Fruit fly (Drosophila melanogaster) whole organism, wandering third instar larva: ENCODE measurements around the gene janA.
A peak's percentile ranks its signal among the peaks of the same experiment; 100 is the strongest.

Experiments used
- Abd-B ChIP-seq: fragments of >200 bp; optimal IDR thresholded peaks from 2 replicates; lab custom pipeline; 2017; ENCODE audit warnings: missing biosample characterization, missing genetic modification characterization
- CG32264 ChIP-seq: fragments of 200-800 bp; sonication (Bioruptor generic); optimal IDR thresholded peaks from 2 replicates; lab custom pipeline; 2016; ENCODE audit warnings: missing biosample characterization, missing genetic modification characterization
- CG9705 ChIP-seq: fragments of 200-800 bp; sonication (Bioruptor generic); optimal IDR thresholded peaks from 2 replicates; lab custom pipeline; 2018; ENCODE audit warnings: missing biosample characterization, mild to moderate bottlenecking, missing genetic modification characterization
- CrebA ChIP-seq: fragments of 200-800 bp; sonication (Bioruptor generic); optimal IDR thresholded peaks from 2 replicates; lab custom pipeline; 2016; ENCODE audit warnings: missing biosample characterization, mild to moderate bottlenecking, missing genetic modification characterization, borderline replicate concordance
- Dfd ChIP-seq: fragments of >200 bp; optimal IDR thresholded peaks from 2 replicates; lab custom pipeline; 2017; ENCODE audit warnings: missing biosample characterization, missing genetic modification characterization
- Dif ChIP-seq: fragments of 200-275, 200-300 bp; sonication (Bioruptor generic); optimal IDR thresholded peaks from 2 replicates; lab custom pipeline; 2018; ENCODE audit warnings: missing biosample characterization, missing genetic modification characterization; ENCODE audit not compliant: partially characterized antibody
- GATAd ChIP-seq: sonication (Bioruptor generic); optimal IDR thresholded peaks from 2 replicates; lab custom pipeline; 2016; ENCODE audit warnings: missing biosample characterization, missing genetic modification characterization
- HLH106 ChIP-seq: fragments of 200-800 bp; optimal IDR thresholded peaks from 3 replicates; lab custom pipeline; 2019; ENCODE audit warnings: missing biosample characterization, mild to moderate bottlenecking, missing genetic modification characterization, moderate library complexity
- Hnf4 ChIP-seq: fragments of 200-800 bp; sonication (Bioruptor generic); optimal IDR thresholded peaks from 2 replicates; lab custom pipeline; 2016; ENCODE audit warnings: missing biosample characterization, mild to moderate bottlenecking, missing genetic modification characterization
- Hr78 ChIP-seq: fragments of >200 bp; optimal IDR thresholded peaks from 2 replicates; lab custom pipeline; 2017; ENCODE audit warnings: missing biosample characterization, missing genetic modification characterization
- Hr83 ChIP-seq: fragments of 200-300 bp; sonication (Bioruptor generic); optimal IDR thresholded peaks from 2 replicates; lab custom pipeline; 2016; ENCODE audit warnings: missing biosample characterization, mild to moderate bottlenecking, missing genetic modification characterization, moderate library complexity; ENCODE audit not compliant: poor library complexity, severe bottlenecking
- Jra ChIP-seq: sonication (Bioruptor generic); optimal IDR thresholded peaks from 2 replicates; lab custom pipeline; 2016; ENCODE audit warnings: missing biosample characterization, missing genetic modification characterization
- Mio ChIP-seq: sonication (Bioruptor generic); optimal IDR thresholded peaks from 2 replicates; lab custom pipeline; 2016; ENCODE audit warnings: missing biosample characterization, missing genetic modification characterization
- Myc ChIP-seq: fragments of >200 bp; optimal IDR thresholded peaks from 2 replicates; lab custom pipeline; 2017
- N ChIP-seq: fragments of >200 bp; optimal IDR thresholded peaks from 2 replicates; lab custom pipeline; 2018; ENCODE audit warnings: missing biosample characterization, missing external identifiers, missing genetic modification characterization
- OdsH ChIP-seq: fragments of 200-800 bp; sonication (Bioruptor generic); optimal IDR thresholded peaks from 2 replicates; lab custom pipeline; 2016; ENCODE audit warnings: missing biosample characterization, mild to moderate bottlenecking, missing genetic modification characterization
- Rel ChIP-seq, 2 experiments: fragments of 200-800 bp; sonication (Bioruptor generic) in 1 of 2; optimal IDR thresholded peaks; 2 replicates in 1 of 2; 3 replicates in 1 of 2; lab custom pipeline; 2016 to 2019; ENCODE audit warnings: mild to moderate bottlenecking in 2 of 2, missing biosample characterization in 2 of 2, missing genetic modification characterization in 2 of 2, moderate library complexity in 1 of 2
- Sp1 ChIP-seq: fragments of 200-800 bp; sonication (Bioruptor generic); optimal IDR thresholded peaks from 3 replicates; lab custom pipeline; 2019; ENCODE audit warnings: missing biosample characterization, mild to moderate bottlenecking, missing genetic modification characterization, moderate library complexity
- Vsx2 ChIP-seq: fragments of 200-300, 225-300 bp; sonication (Bioruptor generic); optimal IDR thresholded peaks from 2 replicates; lab custom pipeline; 2018; ENCODE audit warnings: missing biosample characterization, missing genetic modification characterization; ENCODE audit not compliant: partially characterized antibody
- br ChIP-seq: fragments of 200-800 bp; sonication (Bioruptor generic); optimal IDR thresholded peaks from 2 replicates; lab custom pipeline; 2016; ENCODE audit warnings: missing biosample characterization, missing genetic modification characterization
- brk ChIP-seq: fragments of 200-800 bp; sonication (Bioruptor generic); optimal IDR thresholded peaks from 2 replicates; lab custom pipeline; 2016; ENCODE audit warnings: missing biosample characterization, mild to moderate bottlenecking, missing genetic modification characterization
- dl ChIP-seq, 2 experiments: fragments of 175-275, 200-275 bp in 1 of 2; fragments of 200-275 bp in 1 of 2; sonication (Bioruptor generic); optimal IDR thresholded peaks; lab custom pipeline; 2018; ENCODE audit warnings: mild to moderate bottlenecking in 2 of 2, missing biosample characterization in 2 of 2, missing genetic modification characterization in 2 of 2, moderate library complexity in 2 of 2; ENCODE audit not compliant: partially characterized antibody in 2 of 2, insufficient read depth in 1 of 2
- dmrt93B ChIP-seq: fragments of 200-800 bp; sonication (Bioruptor generic); optimal IDR thresholded peaks from 2 replicates; lab custom pipeline; 2018; ENCODE audit warnings: missing biosample characterization, mild to moderate bottlenecking, missing genetic modification characterization
- dsf ChIP-seq: sonication (Bioruptor generic); optimal IDR thresholded peaks from 2 replicates; lab custom pipeline; 2016; ENCODE audit warnings: missing biosample characterization, missing genetic modification characterization, borderline replicate concordance
- ey ChIP-seq: fragments of 200-800 bp; sonication (Bioruptor generic); optimal IDR thresholded peaks from 2 replicates; lab custom pipeline; 2016; ENCODE audit warnings: missing biosample characterization, missing genetic modification characterization
- foxo ChIP-seq, 2 experiments: fragments of 200-800 bp; sonication (Bioruptor generic); optimal IDR thresholded peaks; 2 replicates in 1 of 2; 3 replicates in 1 of 2; lab custom pipeline; 2016 to 2017; ENCODE audit warnings: missing biosample characterization in 2 of 2, missing genetic modification characterization in 2 of 2
- fru ChIP-seq: fragments of 200-800 bp; sonication (Bioruptor generic); optimal IDR thresholded peaks from 3 replicates; lab custom pipeline; 2016; ENCODE audit warnings: missing biosample characterization, mild to moderate bottlenecking, missing genetic modification characterization
- h ChIP-seq: fragments of 200-800 bp; sonication (Bioruptor generic); optimal IDR thresholded peaks from 3 replicates; lab custom pipeline; 2016; ENCODE audit warnings: missing biosample characterization, mild to moderate bottlenecking, missing genetic modification characterization
- jim ChIP-seq: fragments of 175-275, 200-325 bp; sonication (Bioruptor generic); optimal IDR thresholded peaks from 2 replicates; lab custom pipeline; 2016; ENCODE audit warnings: missing biosample characterization, mild to moderate bottlenecking, missing genetic modification characterization
- lola ChIP-seq: fragments of >200 bp; optimal IDR thresholded peaks from 2 replicates; lab custom pipeline; 2017; ENCODE audit warnings: missing biosample characterization, missing genetic modification characterization
- pan ChIP-seq: fragments of >200 bp; optimal IDR thresholded peaks from 2 replicates; lab custom pipeline; 2017
- psq ChIP-seq: fragments of 200-800 bp; sonication (Bioruptor generic); optimal IDR thresholded peaks from 3 replicates; lab custom pipeline; 2017; ENCODE audit warnings: missing biosample characterization, mild to moderate bottlenecking, missing genetic modification characterization, moderate library complexity
- rgr ChIP-seq: fragments of 200-800 bp; sonication (Bioruptor generic); optimal IDR thresholded peaks from 3 replicates; lab custom pipeline; 2016; ENCODE audit warnings: missing biosample characterization, mild to moderate bottlenecking, missing genetic modification characterization
- sage ChIP-seq: fragments of 200-800 bp; sonication (Bioruptor generic); optimal IDR thresholded peaks from 2 replicates; lab custom pipeline; 2016; ENCODE audit warnings: missing biosample characterization, mild to moderate bottlenecking, missing genetic modification characterization
- sv ChIP-seq: fragments of 200-800 bp; sonication (Bioruptor generic); optimal IDR thresholded peaks from 3 replicates; lab custom pipeline; 2016; ENCODE audit warnings: missing biosample characterization, missing genetic modification characterization
- tai ChIP-seq: sonication (Bioruptor generic); optimal IDR thresholded peaks from 2 replicates; lab custom pipeline; 2016; ENCODE audit warnings: missing biosample characterization, missing genetic modification characterization
- usp ChIP-seq: fragments of >200 bp; optimal IDR thresholded peaks from 2 replicates; lab custom pipeline; 2017; ENCODE audit warnings: missing biosample characterization, missing genetic modification characterization
- woc ChIP-seq: sonication (Bioruptor generic); optimal IDR thresholded peaks from 2 replicates; lab custom pipeline; 2016; ENCODE audit warnings: missing biosample characterization, mild to moderate bottlenecking, missing genetic modification characterization

Gene janA

DNA sequence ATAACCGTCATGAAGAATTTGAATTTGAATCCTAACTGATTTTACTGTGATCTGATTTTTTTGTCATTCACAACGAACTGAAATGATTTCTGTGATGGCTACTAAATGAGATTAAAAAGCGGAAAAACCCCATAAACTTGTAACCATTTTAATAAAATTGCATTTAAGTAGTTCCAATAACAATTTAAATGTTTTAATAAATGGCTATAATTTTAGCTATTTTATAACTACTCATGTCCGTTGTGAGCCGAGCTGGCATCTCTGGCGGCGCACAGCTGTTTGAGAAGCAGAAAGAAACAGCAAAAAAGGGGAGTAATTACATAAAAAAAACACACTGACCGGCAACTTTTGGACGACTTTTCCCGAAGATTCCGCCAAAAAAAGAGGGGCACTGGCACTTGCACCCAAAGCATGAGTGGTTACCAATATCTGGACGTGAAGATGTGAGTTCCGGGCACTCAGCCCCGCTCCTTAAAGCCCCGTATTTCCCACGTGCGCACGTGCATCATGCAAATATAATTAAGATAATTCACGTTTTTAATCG lies 17.3 kb upstream of the janA start, which contains the start of the genes CG7950 and Rpp14a:
Gene CG7950 (plus strand): TSS at position 268 of the 544 bp plus-strand sequence.
Gene Rpp14a (plus strand): TSS at position 268 of the 544 bp plus-strand sequence.
- no peak for TF ChIP-seq pan (lab: Kevin White, UChicago)
- TF ChIP-seq dl (GFP tag; optimal IDR thresholded peaks at IDR 0.05; lab: Kevin White, UChicago; ENCODE audit: insufficient read depth in 1 of 2, partially characterized antibody in 2 of 2), result no peak
- no peak for TF ChIP-seq Dif (GFP tag; lab: Kevin White, UChicago)
- peak; percentile 91 for TF ChIP-seq h (GFP tag; lab: Kevin White, UChicago)
- TF ChIP-seq Myc (lab: Kevin White, UChicago), result peak; percentile 94
- peak; percentile 89 for TF ChIP-seq HLH106
- TF ChIP-seq lola (GFP tag; lab: Kevin White, UChicago), result no peak
- TF ChIP-seq tai (GFP tag; lab: Kevin White, UChicago), result no peak
- no peak for TF ChIP-seq CrebA (GFP tag; lab: Kevin White, UChicago)
- TF ChIP-seq Sp1 (GFP tag; lab: Kevin White, UChicago), result peak; percentile 82
- peak; percentile 85 for TF ChIP-seq Jra
- no peak for TF ChIP-seq N (GFP tag; lab: Kevin White, UChicago)
- TF ChIP-seq br (GFP tag; lab: Kevin White, UChicago), result peak; percentile 87
- TF ChIP-seq woc, result peak; percentile 81
- peak; percentile 91 for TF ChIP-seq ey
- peak; percentile 81 for TF ChIP-seq OdsH (GFP tag; lab: Kevin White, UChicago)
- TF ChIP-seq fru (GFP tag; lab: Kevin White, UChicago), result peak; percentile 85
- peak in 1 of 2 experiments; percentile 88 for TF ChIP-seq foxo (GFP tag; optimal IDR thresholded peaks at IDR 0.05; lab: Kevin White, UChicago)
- TF ChIP-seq sage (GFP tag; lab: Kevin White, UChicago), result peak; percentile 62
- TF ChIP-seq GATAd (GFP tag; lab: Kevin White, UChicago), result peak; percentile 65
- TF ChIP-seq brk (GFP tag; lab: Kevin White, UChicago), result no peak
- TF ChIP-seq Hr78 (GFP tag; lab: Kevin White, UChicago), result no peak
- TF ChIP-seq psq (GFP tag; lab: Kevin White, UChicago), result peak; percentile 80
- TF ChIP-seq sv (GFP tag; lab: Kevin White, UChicago), result peak; percentile 43
- no peak for TF ChIP-seq jim (GFP tag; lab: Kevin White, UChicago)
- TF ChIP-seq Dfd (GFP tag; lab: Kevin White, UChicago), result no peak
- peak; percentile 17 for TF ChIP-seq Mio (GFP tag; lab: Kevin White, UChicago)
- TF ChIP-seq Hr83 (GFP tag; lab: Kevin White, UChicago), result peak; percentile 72
- no peak for TF ChIP-seq Rel (GFP tag; optimal IDR thresholded peaks at IDR 0.05; lab: Kevin White, UChicago)
- TF ChIP-seq Rel (tag; optimal IDR thresholded peaks at IDR 0.05; lab: Kevin White, UChicago), result peak; percentile 86
- TF ChIP-seq rgr (GFP tag; lab: Kevin White, UChicago), result peak; percentile 93
- peak; percentile 77 for TF ChIP-seq CG9705
- peak; percentile 52 for TF ChIP-seq CG32264 (GFP tag; lab: Kevin White, UChicago)
- TF ChIP-seq dmrt93B (GFP tag; lab: Kevin White, UChicago), result peak; percentile 52
- TF ChIP-seq Hnf4 (GFP tag; lab: Kevin White, UChicago), result no peak
- TF ChIP-seq dsf (GFP tag; lab: Kevin White, UChicago), result peak; percentile 69

dm6 chr3R:30055915-30056544 lies 16.7 kb upstream of the janA start, which contains the start of the genes Rpp14b and spn-A:
Gene Rpp14b, plus strand, starts transcription at chr3R:30055957.
Gene spn-A, minus strand, starts transcription at chr3R:30056037.
- TF ChIP-seq pan (lab: Kevin White, UChicago), result no peak
- no peak for TF ChIP-seq Myc (lab: Kevin White, UChicago)
- TF ChIP-seq Dfd (GFP tag; lab: Kevin White, UChicago), result no peak
- TF ChIP-seq usp, result no peak
- TF ChIP-seq brk (GFP tag; lab: Kevin White, UChicago), result no peak
- no peak for TF ChIP-seq dmrt93B (GFP tag; lab: Kevin White, UChicago)
- TF ChIP-seq CrebA (GFP tag; lab: Kevin White, UChicago), result no peak
- no peak for TF ChIP-seq tai (GFP tag; lab: Kevin White, UChicago)
- TF ChIP-seq sage (GFP tag; lab: Kevin White, UChicago), result no peak
- TF ChIP-seq HLH106, result peak; percentile 39
- no peak for TF ChIP-seq sv (GFP tag; lab: Kevin White, UChicago)
- no peak for TF ChIP-seq Abd-B (GFP tag; lab: Kevin White, UChicago)
- TF ChIP-seq psq (GFP tag; lab: Kevin White, UChicago), result no peak
- TF ChIP-seq woc, result peak; percentile 47
- TF ChIP-seq Hnf4 (GFP tag; lab: Kevin White, UChicago), result no peak
- no peak for TF ChIP-seq Rel (GFP tag; optimal IDR thresholded peaks at IDR 0.05; lab: Kevin White, UChicago)
- no peak for TF ChIP-seq Rel (tag; optimal IDR thresholded peaks at IDR 0.05; lab: Kevin White, UChicago)
- TF ChIP-seq Dif (GFP tag; lab: Kevin White, UChicago), result no peak
- peak; percentile 21 for TF ChIP-seq Hr83 (GFP tag; lab: Kevin White, UChicago)
- TF ChIP-seq CG32264 (GFP tag; lab: Kevin White, UChicago), result no peak
- no peak for TF ChIP-seq Hr78 (GFP tag; lab: Kevin White, UChicago)
- no peak for TF ChIP-seq lola (GFP tag; lab: Kevin White, UChicago)
- TF ChIP-seq br (GFP tag; lab: Kevin White, UChicago), result peak; percentile 30
- no peak for TF ChIP-seq jim (GFP tag; lab: Kevin White, UChicago)
- TF ChIP-seq Jra, result no peak
- no peak for TF ChIP-seq fru (GFP tag; lab: Kevin White, UChicago)
- TF ChIP-seq h (GFP tag; lab: Kevin White, UChicago), result peak; percentile 18
- TF ChIP-seq N (GFP tag; lab: Kevin White, UChicago), result no peak
- TF ChIP-seq CG9705, result no peak
- peak in 1 of 2 experiments; percentile 43 for TF ChIP-seq foxo (GFP tag; optimal IDR thresholded peaks at IDR 0.05; lab: Kevin White, UChicago)
- TF ChIP-seq ey, result peak; percentile 19
- no peak for TF ChIP-seq dsf (GFP tag; lab: Kevin White, UChicago)
- no peak for TF ChIP-seq dl (GFP tag; optimal IDR thresholded peaks at IDR 0.05; lab: Kevin White, UChicago; ENCODE audit: insufficient read depth in 1 of 2, partially characterized antibody in 2 of 2)
- peak; percentile 13 for TF ChIP-seq Sp1 (GFP tag; lab: Kevin White, UChicago)
- TF ChIP-seq OdsH (GFP tag; lab: Kevin White, UChicago), result peak; percentile 4
- TF ChIP-seq Vsx2 (GFP tag; lab: Kevin White, UChicago), result no peak
- TF ChIP-seq rgr (GFP tag; lab: Kevin White, UChicago), result peak; percentile 53
- no peak for TF ChIP-seq Mio (GFP tag; lab: Kevin White, UChicago)
- no peak for TF ChIP-seq GATAd (GFP tag; lab: Kevin White, UChicago)
